Worm (Caenorhabditis elegans): ENCODE data around the gene F49H6.5.

DNA sequence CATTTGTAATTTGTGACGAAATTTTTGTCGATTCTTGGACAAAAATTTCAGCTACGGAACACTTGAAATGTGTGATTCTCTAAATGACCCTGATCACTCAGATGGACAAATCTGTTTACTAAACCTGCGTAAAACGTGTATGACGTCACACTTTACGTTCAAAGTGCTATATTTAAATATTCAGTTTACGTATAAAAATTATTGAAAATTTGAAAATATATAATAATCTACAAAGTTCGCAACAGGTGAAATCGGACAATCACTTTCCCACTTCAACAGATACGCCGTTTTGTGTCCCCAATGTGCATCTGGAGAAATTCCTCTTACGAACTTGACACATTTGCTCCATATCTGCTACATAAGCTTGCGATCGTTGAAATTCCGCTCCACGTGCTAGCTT lies 17.9 kb upstream of the F49H6.5 start, which contains the start of gene srh-131:
- TF ChIP-seq ama-1 (optimal IDR thresholded peaks at IDR 0.05) (no peak), dve-1 (tag; optimal IDR thresholded peaks at IDR 0.05) (no peak), nfya-1 (tag; optimal IDR thresholded peaks at IDR 0.05) (no peak), pqm-1 (tag; optimal IDR thresholded peaks at IDR 0.05) (no peak), elt-2 (tag; optimal IDR thresholded peaks at IDR 0.05) (no peak), ceh-45 (GFP tag; IDR thresholded peaks at IDR 0.05) (no peak), pha-4 (tag; optimal IDR thresholded peaks at IDR 0.05) (no peak)
